Worm (Caenorhabditis elegans) whole organism, L1 larva: Measurements from ENCODE around the gene B0416.4.

Source experiments
- C16A3.4 ChIP-seq: fragments of 150-350 bp; optimal IDR thresholded peaks from 2 replicates; lab custom pipeline; 2014; ENCODE audit warnings: missing biosample characterization, missing genetic modification characterization
- C34B4.2 ChIP-seq: sonication (generic microtip); optimal IDR thresholded peaks from 2 replicates; lab custom pipeline; 2017; ENCODE audit warnings: mild to moderate bottlenecking, missing genetic modification characterization, missing compliant biosample characterization
- aha-1 ChIP-seq: fragments of 150-350 bp; optimal IDR thresholded peaks from 2 replicates; lab custom pipeline; 2014; ENCODE audit warnings: missing biosample characterization, missing genetic modification characterization
- aly-2 ChIP-seq: fragments of 150-350 bp; optimal IDR thresholded peaks from 2 replicates; lab custom pipeline; 2014; ENCODE audit warnings: missing biosample characterization, missing genetic modification characterization
- blmp-1 ChIP-seq: fragments of 150-350 bp; optimal IDR thresholded peaks from 2 replicates; lab custom pipeline; 2014; ENCODE audit warnings: missing biosample characterization, missing genetic modification characterization
- ceh-8 ChIP-seq: fragments of 200-800 bp; sonication (Bioruptor generic); optimal IDR thresholded peaks from 2 replicates; lab custom pipeline; 2018; ENCODE audit warnings: mild to moderate bottlenecking, missing genetic modification characterization, moderate library complexity, missing compliant biosample characterization
- ceh-88 ChIP-seq: fragments of 200-800 bp; sonication (Bioruptor generic); IDR thresholded peaks from 2 replicates; pipeline ENCODE4 v1.3.6; 2022; ENCODE audit warnings: missing genetic modification characterization, missing compliant biosample characterization
- ceh-90 ChIP-seq: sonication (generic microtip); optimal IDR thresholded peaks from 2 replicates; lab custom pipeline; 2016; ENCODE audit warnings: missing genetic modification characterization, missing compliant biosample characterization
- dpl-1 ChIP-seq, 3 experiments: fragments of 150-350 bp in 2 of 3; sonication (generic microtip) in 1 of 3; optimal IDR thresholded peaks; 2 replicates each; lab custom pipeline; 2014 to 2017; ENCODE audit warnings: missing biosample characterization in 3 of 3, missing genetic modification characterization in 3 of 3, missing genetic modification reagents in 3 of 3
- dsc-1 ChIP-seq: sonication (generic microtip); optimal IDR thresholded peaks from 2 replicates; lab custom pipeline; 2016; ENCODE audit warnings: mild to moderate bottlenecking, missing genetic modification characterization, missing compliant biosample characterization
- efl-3 ChIP-seq: fragments of 200-800 bp; sonication (Bioruptor generic); optimal IDR thresholded peaks from 2 replicates; lab custom pipeline; 2018; ENCODE audit warnings: mild to moderate bottlenecking, missing genetic modification characterization, missing compliant biosample characterization
- egl-13 ChIP-seq: sonication (generic microtip); optimal IDR thresholded peaks from 2 replicates; lab custom pipeline; 2016; ENCODE audit warnings: missing genotype, missing genetic modification reagents, missing genetic modification characterization, missing compliant biosample characterization
- egl-27 ChIP-seq, 2 experiments: fragments of 150-350 bp in 1 of 2; sonication (generic microtip); optimal IDR thresholded peaks; 3 replicates each; lab custom pipeline; 2017 to 2018; ENCODE audit warnings: missing biosample characterization in 2 of 2, missing genetic modification characterization in 2 of 2, missing genetic modification reagents in 2 of 2
- fkh-8 ChIP-seq: sonication (generic microtip); optimal IDR thresholded peaks from 2 replicates; lab custom pipeline; 2016; ENCODE audit warnings: mild to moderate bottlenecking, missing genetic modification characterization, missing compliant biosample characterization
- fos-1 ChIP-seq: fragments of 150-350 bp; optimal IDR thresholded peaks from 2 replicates; lab custom pipeline; 2014; ENCODE audit warnings: missing biosample characterization, missing genetic modification characterization
- grh-1 ChIP-seq: fragments of 200-800 bp; sonication (Bioruptor generic); IDR thresholded peaks from 2 replicates; pipeline ENCODE4 v1.3.6; 2022; ENCODE audit warnings: missing genetic modification reagents, missing genetic modification characterization, missing compliant biosample characterization
- irx-1 ChIP-seq: sonication (generic microtip); optimal IDR thresholded peaks from 2 replicates; lab custom pipeline; 2016; ENCODE audit warnings: missing genetic modification characterization, missing compliant biosample characterization
- lin-13 ChIP-seq: fragments of 150-350 bp; optimal IDR thresholded peaks from 2 replicates; lab custom pipeline; 2014; ENCODE audit warnings: missing biosample characterization, missing genetic modification reagents, missing genetic modification characterization
- lin-14 ChIP-seq: fragments of 200-800 bp; sonication (Bioruptor generic); optimal IDR thresholded peaks from 2 replicates; lab custom pipeline; 2018; ENCODE audit warnings: mild to moderate bottlenecking, missing genetic modification characterization, moderate library complexity, missing compliant biosample characterization
- lin-15B ChIP-seq: fragments of 150-350 bp; sonication (generic microtip); optimal IDR thresholded peaks from 3 replicates; lab custom pipeline; 2014; ENCODE audit warnings: missing biosample characterization, missing genetic modification characterization
- lin-35 ChIP-seq, 2 experiments: fragments of 150-350 bp; optimal IDR thresholded peaks; 2 replicates each; lab custom pipeline; 2014; ENCODE audit warnings: missing biosample characterization in 2 of 2, missing genetic modification characterization in 2 of 2, missing genetic modification reagents in 2 of 2
- lsy-2 ChIP-seq, 2 experiments: fragments of 150-350 bp; optimal IDR thresholded peaks; 2 replicates each; lab custom pipeline; 2014; ENCODE audit warnings: missing biosample characterization in 2 of 2, missing genetic modification characterization in 2 of 2
- mab-9 ChIP-seq: fragments of 200-800 bp; sonication (Bioruptor generic); IDR thresholded peaks from 2 replicates; pipeline ENCODE4 v1.3.6; 2022; ENCODE audit warnings: missing genetic modification reagents, missing genetic modification characterization, missing compliant biosample characterization
- mdl-1 ChIP-seq, 2 experiments: fragments of 150-350 bp; optimal IDR thresholded peaks; 2 replicates each; lab custom pipeline; 2014 to 2017; ENCODE audit warnings: missing biosample characterization in 2 of 2, missing genetic modification characterization in 2 of 2, inconsistent platforms in 1 of 2
- nhr-11 ChIP-seq: fragments of 150-350 bp; optimal IDR thresholded peaks from 2 replicates; lab custom pipeline; 2014; ENCODE audit warnings: missing biosample characterization, missing genetic modification characterization
- nhr-19 ChIP-seq: fragments of 200-800 bp; sonication (Bioruptor generic); conservative IDR thresholded peaks from 2 replicates; pipeline ENCODE4 v1.3.6; 2022; ENCODE audit warnings: missing genetic modification characterization, missing compliant biosample characterization
- nhr-237 ChIP-seq: fragments of 150-350 bp; optimal IDR thresholded peaks from 2 replicates; lab custom pipeline; 2014; ENCODE audit warnings: missing biosample characterization, missing genetic modification characterization
- nhr-47 ChIP-seq: sonication (generic microtip); optimal IDR thresholded peaks from 2 replicates; lab custom pipeline; 2016; ENCODE audit warnings: mild to moderate bottlenecking, missing genetic modification characterization, moderate library complexity, missing compliant biosample characterization
- nhr-71 ChIP-seq: sonication (generic microtip); optimal IDR thresholded peaks from 2 replicates; lab custom pipeline; 2016; ENCODE audit warnings: mild to moderate bottlenecking, missing genetic modification characterization, moderate library complexity, missing compliant biosample characterization
- nhr-76 ChIP-seq: sonication (generic microtip); optimal IDR thresholded peaks from 2 replicates; lab custom pipeline; 2017; ENCODE audit warnings: missing biosample characterization, missing genetic modification characterization
- nhr-85 ChIP-seq: sonication (generic microtip); peaks from one replicate; lab custom pipeline; 2016; ENCODE audit warnings: missing genetic modification characterization, inconsistent platforms, missing compliant biosample characterization
- nhr-90 ChIP-seq: sonication (generic microtip); optimal IDR thresholded peaks from 2 replicates; lab custom pipeline; 2016; ENCODE audit warnings: mild to moderate bottlenecking, missing genetic modification characterization, missing compliant biosample characterization; ENCODE audit not compliant: poor library complexity
- pqm-1 ChIP-seq: sonication (generic microtip); optimal IDR thresholded peaks from 3 replicates; lab custom pipeline; 2017; ENCODE audit warnings: missing biosample characterization, missing genetic modification characterization
- rnt-1 ChIP-seq: sonication (generic microtip); optimal IDR thresholded peaks from 2 replicates; lab custom pipeline; 2016; ENCODE audit warnings: mild to moderate bottlenecking, missing genetic modification characterization, moderate library complexity, missing compliant biosample characterization
- skn-1 ChIP-seq: fragments of 150-350 bp; optimal IDR thresholded peaks from 2 replicates; lab custom pipeline; 2014; ENCODE audit warnings: missing biosample characterization, missing genetic modification characterization
- snu-23 ChIP-seq: sonication (generic microtip); optimal IDR thresholded peaks from 2 replicates; lab custom pipeline; 2016; ENCODE audit warnings: missing genetic modification characterization, missing compliant biosample characterization
- tlp-1 ChIP-seq: fragments of 150-350 bp; optimal IDR thresholded peaks from 2 replicates; lab custom pipeline; 2014; ENCODE audit warnings: missing biosample characterization, missing genetic modification characterization
- unc-130 ChIP-seq: fragments of 150-350 bp; optimal IDR thresholded peaks from 2 replicates; lab custom pipeline; 2017; ENCODE audit warnings: missing biosample characterization, missing genetic modification characterization, inconsistent platforms
- unc-30 ChIP-seq: sonication (generic microtip); optimal IDR thresholded peaks from 2 replicates; lab custom pipeline; 2017; ENCODE audit warnings: missing biosample characterization, missing genetic modification characterization
- unc-62 ChIP-seq: fragments of 150-350 bp; optimal IDR thresholded peaks from 2 replicates; lab custom pipeline; 2014; ENCODE audit warnings: missing biosample characterization, missing genetic modification reagents, missing genetic modification characterization
- xbp-1 ChIP-seq: sonication (generic microtip); optimal IDR thresholded peaks from 2 replicates; lab custom pipeline; 2016; ENCODE audit warnings: missing genetic modification characterization, missing compliant biosample characterization
- zag-1 ChIP-seq: fragments of 150-350 bp; optimal IDR thresholded peaks from 2 replicates; lab custom pipeline; 2014; ENCODE audit warnings: missing biosample characterization, missing genetic modification characterization
- ztf-11 ChIP-seq, 2 experiments: sonication (generic microtip); optimal IDR thresholded peaks; 2 replicates each; lab custom pipeline; 2016 to 2017; ENCODE audit warnings: missing genetic modification characterization in 2 of 2, missing biosample characterization in 1 of 2, missing compliant biosample characterization in 1 of 2

Gene B0416.4

DNA sequence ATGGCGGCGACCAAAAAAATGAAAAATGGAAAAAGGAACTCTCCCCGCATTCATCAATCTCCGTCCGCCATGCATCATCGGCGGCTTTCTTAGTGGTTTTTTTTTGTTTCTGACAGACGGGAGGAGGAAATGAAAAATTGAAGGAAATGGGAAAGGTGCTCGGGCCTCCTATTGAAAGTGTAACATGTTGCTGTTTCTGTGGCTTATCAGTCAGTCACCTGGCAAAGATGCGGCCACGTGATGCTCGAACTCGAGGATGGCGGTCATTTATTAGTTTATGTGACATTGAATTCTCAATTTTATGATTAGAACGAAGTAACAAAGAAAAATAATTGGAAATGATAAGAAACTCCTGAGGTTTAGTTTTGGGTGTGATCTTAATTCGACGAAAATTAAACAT lies 14.1 kb upstream of the B0416.4 start (continued):
- TF ChIP-seq nhr-76: no peak
- no peak for TF ChIP-seq lin-15B
- no peak for TF ChIP-seq ztf-11 (tag; optimal IDR thresholded peaks at IDR 0.05; lab: Kevin White, UChicago)
- TF ChIP-seq fkh-8 (tag; lab: Kevin White, UChicago): no peak
- TF ChIP-seq lsy-2 (tag; optimal IDR thresholded peaks at IDR 0.05; lab: Kevin White, UChicago): peak in 1 of 2 experiments; percentile 17
- no peak for TF ChIP-seq zag-1 (tag; lab: Kevin White, UChicago)
- no peak for TF ChIP-seq aha-1
- TF ChIP-seq lin-14: peak; percentile 71
- TF ChIP-seq nhr-19: peak; percentile 17
- no peak for TF ChIP-seq ceh-88
- TF ChIP-seq tlp-1: no peak
- TF ChIP-seq aly-2 (tag; lab: Kevin White, UChicago): no peak
- peak; percentile 52 for TF ChIP-seq rnt-1 (tag; lab: Kevin White, UChicago)
- TF ChIP-seq irx-1 (tag; lab: Kevin White, UChicago): no peak
- TF ChIP-seq unc-30 (tag; lab: Kevin White, UChicago): no peak
- TF ChIP-seq lin-13 (GFP tag; lab: Kevin White, UChicago): no peak
- TF ChIP-seq nhr-90 (tag; lab: Kevin White, UChicago): peak; percentile 26
- peak; percentile 39 for TF ChIP-seq unc-130 (tag; lab: Kevin White, UChicago)
- TF ChIP-seq grh-1 (GFP tag; lab: Robert Waterston, UW): no peak
- no peak for TF ChIP-seq mab-9 (GFP tag; lab: Robert Waterston, UW)
- TF ChIP-seq ceh-90 (tag; lab: Kevin White, UChicago): no peak
- TF ChIP-seq dpl-1 (GFP tag; optimal IDR thresholded peaks at IDR 0.05; lab: Kevin White, UChicago): no peak
- TF ChIP-seq nhr-237 (tag; lab: Kevin White, UChicago): no peak
- no peak for TF ChIP-seq pqm-1 (tag; lab: Kevin White, UChicago)
- TF ChIP-seq egl-27 (tag; optimal IDR thresholded peaks at IDR 0.05; lab: Kevin White, UChicago): no peak
- TF ChIP-seq xbp-1 (tag; lab: Kevin White, UChicago): no peak
- TF ChIP-seq skn-1 (tag; lab: Kevin White, UChicago): no peak
- TF ChIP-seq nhr-71 (tag; lab: Kevin White, UChicago): peak; percentile 71
- TF ChIP-seq mdl-1 (tag; optimal IDR thresholded peaks at IDR 0.05; lab: Kevin White, UChicago): peak in 1 of 2 experiments; percentile 82
- TF ChIP-seq ceh-8 (GFP tag; lab: Kevin White, UChicago): no peak
- TF ChIP-seq nhr-47 (tag; lab: Kevin White, UChicago): no peak
- peak in 1 of 2 experiments; percentile 57 for TF ChIP-seq lin-35 (GFP tag; optimal IDR thresholded peaks at IDR 0.05; lab: Kevin White, UChicago)
- TF ChIP-seq dsc-1 (tag; lab: Kevin White, UChicago): no peak
- no peak for TF ChIP-seq efl-3 (GFP tag; lab: Kevin White, UChicago)
- TF ChIP-seq unc-62 (GFP tag; lab: Kevin White, UChicago): no peak
- no peak for TF ChIP-seq fos-1 (tag; lab: Kevin White, UChicago)
- TF ChIP-seq nhr-85 (tag; lab: Kevin White, UChicago): no peak

ce11 chrX:9266512-9266911 lies 12.2 kb upstream of the B0416.4 start:
- TF ChIP-seq lin-14 (peak; percentile 11), egl-13 (tag; lab: Kevin White, UChicago) (no peak), snu-23 (GFP tag; lab: Kevin White, UChicago) (no peak), C34B4.2 (tag; lab: Kevin White, UChicago) (no peak), C16A3.4 (tag; lab: Kevin White, UChicago) (no peak), blmp-1 (tag; lab: Kevin White, UChicago) (no peak), nhr-11 (tag; lab: Kevin White, UChicago) (no peak), lin-35 (GFP tag; optimal IDR thresholded peaks at IDR 0.05; lab: Kevin White, UChicago) (no peak)
- TF ChIP-seq, all 84 proteins: peak for 1
